Fruit fly (Drosophila melanogaster): ENCODE measurements around the gene CG3402.

CG3402 gene

dm6 chr3L:641436-641835 lies 11.2 kb downstream of the CG3402 start:
- no peak for TF ChIP-seq CG4820 (GFP tag; optimal IDR thresholded peaks at IDR 0.05)
- no peak for TF ChIP-seq Ets97D (GFP tag; optimal IDR thresholded peaks at IDR 0.05)
- TF ChIP-seq bbx (GFP tag; IDR thresholded peaks at IDR 0.05; ENCODE audit: partially characterized antibody): no peak
- no peak for TF ChIP-seq MTF-1 (GFP tag; optimal IDR thresholded peaks at IDR 0.05; ENCODE audit: borderline replicate concordance)
- TF ChIP-seq klu (GFP tag; IDR thresholded peaks at IDR 0.05): no peak
- peak; percentile 95 for TF ChIP-seq pfk (GFP tag; optimal IDR thresholded peaks at IDR 0.05)
- TF ChIP-seq bigmax (GFP tag; optimal IDR thresholded peaks at IDR 0.05): no peak
- no peak for TF ChIP-seq CG18262 (tag; optimal IDR thresholded peaks at IDR 0.05)
- 0 out of 4 replicates have a peak, but pooled peaks have one; percentile 10 for TF ChIP-seq chinmo (GFP tag; IDR thresholded peaks at IDR 0.05; ENCODE audit: partially characterized antibody)
- no peak for TF ChIP-seq Hr39 (optimal IDR thresholded peaks at IDR 0.05)
- TF ChIP-seq Tbp (GFP tag; optimal IDR thresholded peaks at IDR 0.05): no peak
- no peak for TF ChIP-seq disco-r (GFP tag; optimal IDR thresholded peaks at IDR 0.05)
- 0 out of 3 replicates have a peak, but pooled peaks have one; percentile 17 for TF ChIP-seq knrl (GFP tag; IDR thresholded peaks at IDR 0.05; ENCODE audit: partially characterized antibody)
- no peak for TF ChIP-seq Elba2 (GFP tag; optimal IDR thresholded peaks at IDR 0.05)
- TF ChIP-seq CG6272 (GFP tag; IDR thresholded peaks at IDR 0.05): no peak
- peak; percentile 20 for TF ChIP-seq CG5245 (GFP tag; optimal IDR thresholded peaks at IDR 0.05)
- no peak for TF ChIP-seq ewg (GFP tag; optimal IDR thresholded peaks at IDR 0.05)
- no peak for TF ChIP-seq bowl (GFP tag; IDR thresholded peaks at IDR 0.05)
- no peak for TF ChIP-seq CG7786 (GFP tag; optimal IDR thresholded peaks at IDR 0.05)
- no peak for TF ChIP-seq fd102C (GFP tag; optimal IDR thresholded peaks at IDR 0.05)
- no peak for TF ChIP-seq lab (GFP tag; optimal IDR thresholded peaks at IDR 0.05)
- 0 out of 2 replicates have a peak, but pooled peaks have one; percentile 17 for TF ChIP-seq Atf6 (GFP tag; IDR thresholded peaks at IDR 0.05)
- no peak for TF ChIP-seq croc (GFP tag; conservative IDR thresholded peaks at IDR 0.05)
- TF ChIP-seq nau (GFP tag; optimal IDR thresholded peaks at IDR 0.05): no peak
- TF ChIP-seq HLH3B (GFP tag; IDR thresholded peaks at IDR 0.05): no peak
- no peak for TF ChIP-seq amos (GFP tag; IDR thresholded peaks at IDR 0.05; ENCODE audit: partially characterized antibody)
- TF ChIP-seq YL-1 (GFP tag; optimal IDR thresholded peaks at IDR 0.05): no peak
- TF ChIP-seq Med (GFP tag): peak; percentile 81
- no peak for TF ChIP-seq Mrtf (GFP tag; IDR thresholded peaks at IDR 0.05)
- TF ChIP-seq CG11398 (GFP tag; optimal IDR thresholded peaks at IDR 0.05): no peak
- TF ChIP-seq maf-S (GFP tag; optimal IDR thresholded peaks at IDR 0.05): no peak
- peak; percentile 58 for TF ChIP-seq cg (GFP tag; optimal IDR thresholded peaks at IDR 0.05)
- TF ChIP-seq Myb (GFP tag; optimal IDR thresholded peaks at IDR 0.05): no peak
- no peak for TF ChIP-seq ase (GFP tag; IDR thresholded peaks at IDR 0.05)
- no peak for TF ChIP-seq CG9437 (GFP tag; optimal IDR thresholded peaks at IDR 0.05)
- TF ChIP-seq Ada2b (GFP tag; IDR thresholded peaks at IDR 0.05): no peak
- no peak for TF ChIP-seq Hand (GFP tag; optimal IDR thresholded peaks at IDR 0.05)
- no peak for TF ChIP-seq psq (GFP tag; optimal IDR thresholded peaks at IDR 0.05)
- no peak for TF ChIP-seq Fer2 (tag; optimal IDR thresholded peaks at IDR 0.05)
- 0 out of 2 replicates have a peak, but pooled peaks have one; percentile 16 for TF ChIP-seq lmd (GFP tag; IDR thresholded peaks at IDR 0.05)
- no peak for TF ChIP-seq dysf (GFP tag; IDR thresholded peaks at IDR 0.05)
- TF ChIP-seq dmrt99B (tag; optimal IDR thresholded peaks at IDR 0.05): no peak
- no peak for TF ChIP-seq ems (GFP tag; optimal IDR thresholded peaks at IDR 0.05)
- TF ChIP-seq CG12769 (tag; optimal IDR thresholded peaks at IDR 0.05): peak; percentile 98
- TF ChIP-seq Rfx (GFP tag; IDR thresholded peaks at IDR 0.05): no peak
- 0 out of 2 replicates have a peak, but pooled peaks have one; percentile 14 for TF ChIP-seq CG14014 (GFP tag; IDR thresholded peaks at IDR 0.05)
- TF ChIP-seq HLHmδ (GFP tag; optimal IDR thresholded peaks at IDR 0.05): peak; percentile 27
- TF ChIP-seq fd3F (GFP tag; optimal IDR thresholded peaks at IDR 0.05): no peak
- TF ChIP-seq D19B (GFP tag; optimal IDR thresholded peaks at IDR 0.05): no peak
- no peak for TF ChIP-seq CG1603 (tag; optimal IDR thresholded peaks at IDR 0.05)
- no peak for TF ChIP-seq jigr1 (GFP tag; IDR thresholded peaks at IDR 0.05)
- 0 out of 2 replicates have a peak, but pooled peaks have one; percentile 27 for TF ChIP-seq stc (GFP tag; IDR thresholded peaks at IDR 0.05)

Measured in whole organism, embryonic.